Worm (Caenorhabditis elegans): ENCODE measurements around the gene algn-6.
A peak's percentile ranks its signal among the peaks of the same experiment; 100 is the strongest.

The algn-6 gene

ce11 chrII:8075324-8075810 lies 35.8 kb downstream of the algn-6 start, which contains the start of gene K02C4.2 (continued):
- TF ChIP-seq ztf-25 (GFP tag; IDR thresholded peaks at IDR 0.05) (0 out of 2 replicates have a peak, but pooled peaks have one; percentile 53), him-1 (tag; optimal IDR thresholded peaks at IDR 0.05) (peak; percentile 99), C06A6.2 (GFP tag; conservative IDR thresholded peaks at IDR 0.05) (peak; percentile 55; the same call in 1 of the 2 replicates), snpc-1.1 (tag; optimal IDR thresholded peaks at IDR 0.05; ENCODE audit: insufficient read depth) (peak; percentile 34), atf-7 (tag; optimal IDR thresholded peaks at IDR 0.05) (peak; percentile 59), ekl-4 (GFP tag; IDR thresholded peaks at IDR 0.05) (peak; percentile 74), Y53G8AR.9 (GFP tag; conservative IDR thresholded peaks at IDR 0.05) (peak; percentile 71), die-1 (tag; optimal IDR thresholded peaks at IDR 0.05) (peak; percentile 93), Y53F4B.3 (GFP tag; IDR thresholded peaks at IDR 0.05) (no peak), egl-18 (GFP tag; IDR thresholded peaks at IDR 0.05) (no peak), chd-7 (tag; optimal IDR thresholded peaks at IDR 0.05) (peak; percentile 90), ceh-40 (GFP tag; IDR thresholded peaks at IDR 0.05) (peak; percentile 57; the same call in 1 of the 2 replicates), egl-44 (GFP tag; IDR thresholded peaks at IDR 0.05) (peak; percentile 71; the same call in 1 of the 2 replicates), madf-10 (tag; optimal IDR thresholded peaks at IDR 0.05) (peak; percentile 59), ets-4 (GFP tag; optimal IDR thresholded peaks at IDR 0.05) (peak; percentile 79), B0261.1 (tag; optimal IDR thresholded peaks at IDR 0.05) (peak; percentile 84), egrh-3 (GFP tag; IDR thresholded peaks at IDR 0.05) (no peak), repo-1 (tag; optimal IDR thresholded peaks at IDR 0.05) (peak; percentile 87), dox-1 (GFP tag; IDR thresholded peaks at IDR 0.05) (peak; percentile 91), rpc-1 (optimal IDR thresholded peaks at IDR 0.05) (peak; percentile 97), rpc-1 (tag; optimal IDR thresholded peaks at IDR 0.05) (peak; percentile 93), nfya-1 (tag; optimal IDR thresholded peaks at IDR 0.05; ENCODE audit: borderline replicate concordance, insufficient read depth) (no peak), gei-17 (GFP tag; optimal IDR thresholded peaks at IDR 0.05) (no peak), T07F8.4 (tag; optimal IDR thresholded peaks at IDR 0.05) (peak; percentile 77), zfh-2 (GFP tag; conservative IDR thresholded peaks at IDR 0.05) (no peak), zim-3 (tag; optimal IDR thresholded peaks at IDR 0.05) (peak; percentile 89), mxl-1 (tag; optimal IDR thresholded peaks at IDR 0.05) (peak; percentile 87), somi-1 (GFP tag; optimal IDR thresholded peaks at IDR 0.05) (peak; percentile 74), lsy-27 (tag; optimal IDR thresholded peaks at IDR 0.05; ENCODE audit: borderline replicate concordance, insufficient read depth) (no peak), pha-4 (tag; optimal IDR thresholded peaks at IDR 0.05) (no peak), ceh-27 (GFP tag; optimal IDR thresholded peaks at IDR 0.05) (peak; percentile 93), lag-1 (GFP tag; IDR thresholded peaks at IDR 0.05) (0 out of 2 replicates have a peak, but pooled peaks have one; percentile 55), B0019.2 (GFP tag; conservative IDR thresholded peaks at IDR 0.05) (0 out of 2 replicates have a peak, but pooled peaks have one; percentile 40), let-526 (GFP tag; IDR thresholded peaks at IDR 0.05) (peak; percentile 58; the same call in 1 of the 2 replicates), nhr-179 (tag; optimal IDR thresholded peaks at IDR 0.05) (no peak), aptf-2 (GFP tag; conservative IDR thresholded peaks at IDR 0.05) (peak; percentile 65; the same call in 1 of the 2 replicates), attf-5 (GFP tag; optimal IDR thresholded peaks at IDR 0.05) (peak; percentile 72), ZK185.1 (tag; optimal IDR thresholded peaks at IDR 0.05; ENCODE audit: poor library complexity, severe bottlenecking) (peak; percentile 86), rcor-1 (GFP tag; IDR thresholded peaks at IDR 0.05) (peak; percentile 77), ztf-26 (tag; optimal IDR thresholded peaks at IDR 0.05) (peak; percentile 79), akir-1 (GFP tag; optimal IDR thresholded peaks at IDR 0.05) (peak; percentile 25), lsl-1 (GFP tag; optimal IDR thresholded peaks at IDR 0.05) (peak; percentile 68), F55B11.4 (tag; optimal IDR thresholded peaks at IDR 0.05; ENCODE audit: borderline replicate concordance, insufficient read depth) (no peak), nhr-120 (GFP tag; IDR thresholded peaks at IDR 0.05) (no peak), hmg-20 (GFP tag; IDR thresholded peaks at IDR 0.05) (peak; percentile 67; the same call in 1 of the 2 replicates), Y95B8A.8 (GFP tag; IDR thresholded peaks at IDR 0.05) (no peak), lin-35 (GFP tag; optimal IDR thresholded peaks at IDR 0.05) (peak in 1 of 3 experiments; percentile 72), athp-1 (tag; optimal IDR thresholded peaks at IDR 0.05) (peak; percentile 60)

Measured in whole organism, young adult.